Worm (Caenorhabditis elegans) whole organism, mixed stage, embryonic: Measurements from ENCODE around the gene eps-8.
"Not testable (repeated sequence)": the region's sequence is repeated elsewhere in the genome, so short reads cannot be mapped to it uniquely, and the experiment has no call there.

ENCODE experiments used
- M03D4.4 ChIP-seq: sonication (generic microtip); optimal IDR thresholded peaks from 2 replicates; lab custom pipeline; 2017; ENCODE audit warnings: mild to moderate bottlenecking, missing genetic modification characterization, missing compliant biosample characterization
- bed-3 ChIP-seq: fragments of 200-800 bp; sonication (Bioruptor generic); optimal IDR thresholded peaks from 3 replicates; lab custom pipeline; 2018; ENCODE audit warnings: mild to moderate bottlenecking, missing genetic modification characterization, moderate library complexity, missing compliant biosample characterization
- blmp-1 ChIP-seq: fragments of 150-350 bp; optimal IDR thresholded peaks from 2 replicates; lab custom pipeline; 2014; ENCODE audit warnings: missing biosample characterization, missing genetic modification characterization
- ceh-39 ChIP-seq: fragments of 150-350 bp; optimal IDR thresholded peaks from 2 replicates; lab custom pipeline; 2014; ENCODE audit warnings: missing biosample characterization, missing genetic modification characterization
- ceh-43 ChIP-seq: fragments of 200-800 bp; sonication (Bioruptor generic); optimal IDR thresholded peaks from 2 replicates; lab custom pipeline; 2018; ENCODE audit warnings: mild to moderate bottlenecking, missing genetic modification characterization, moderate library complexity, missing compliant biosample characterization
- ceh-83 ChIP-seq: fragments of 200-800 bp; sonication (Bioruptor generic); optimal IDR thresholded peaks from 2 replicates; lab custom pipeline; 2018; ENCODE audit warnings: mild to moderate bottlenecking, missing genetic modification characterization, missing compliant biosample characterization
- ces-1 ChIP-seq: fragments of 150-350 bp; optimal IDR thresholded peaks from 2 replicates; lab custom pipeline; 2014; ENCODE audit warnings: missing biosample characterization, missing genetic modification reagents, missing genetic modification characterization
- cnd-1 ChIP-seq: fragments of 200-800 bp; sonication (Bioruptor generic); optimal IDR thresholded peaks from 2 replicates; lab custom pipeline; 2018; ENCODE audit warnings: mild to moderate bottlenecking, missing genetic modification characterization, missing compliant biosample characterization
- drap-1 ChIP-seq: fragments of 200-800 bp; sonication (Bioruptor generic); optimal IDR thresholded peaks from 3 replicates; lab custom pipeline; 2018; ENCODE audit warnings: mild to moderate bottlenecking, missing genetic modification characterization, missing compliant biosample characterization
- elt-3 ChIP-seq: fragments of 150-350 bp; optimal IDR thresholded peaks from 2 replicates; lab custom pipeline; 2014; ENCODE audit warnings: missing biosample characterization, missing genetic modification characterization
- flh-1 ChIP-seq: fragments of 200-800 bp; sonication (Bioruptor generic); optimal IDR thresholded peaks from 2 replicates; lab custom pipeline; 2018; ENCODE audit warnings: mild to moderate bottlenecking, missing genetic modification characterization, moderate library complexity, missing compliant biosample characterization
- ham-2 ChIP-seq: fragments of 200-800 bp; sonication (Bioruptor generic); optimal IDR thresholded peaks from 2 replicates; lab custom pipeline; 2018; ENCODE audit warnings: mild to moderate bottlenecking, missing genetic modification characterization, missing compliant biosample characterization
- hlh-1 ChIP-seq: fragments of 150-350 bp; optimal IDR thresholded peaks from 2 replicates; lab custom pipeline; 2014; ENCODE audit warnings: missing biosample characterization, missing genetic modification reagents, missing genetic modification characterization
- lin-13 ChIP-seq: fragments of 150-350 bp; optimal IDR thresholded peaks from 2 replicates; lab custom pipeline; 2014; ENCODE audit warnings: missing biosample characterization, missing genetic modification characterization
- lin-32 ChIP-seq: fragments of 200-800 bp; sonication (Bioruptor generic); optimal IDR thresholded peaks from 2 replicates; lab custom pipeline; 2018; ENCODE audit warnings: mild to moderate bottlenecking, missing genetic modification characterization, missing compliant biosample characterization
- lsy-2 ChIP-seq: fragments of 150-350 bp; optimal IDR thresholded peaks from 2 replicates; lab custom pipeline; 2014; ENCODE audit warnings: missing biosample characterization, missing genetic modification characterization
- mep-1 ChIP-seq: fragments of 150-350 bp; optimal IDR thresholded peaks from 2 replicates; lab custom pipeline; 2017; ENCODE audit warnings: missing biosample characterization, missing genetic modification reagents, missing genetic modification characterization, inconsistent platforms
- mls-2 ChIP-seq: sonication (generic microtip); optimal IDR thresholded peaks from 2 replicates; lab custom pipeline; 2016; ENCODE audit warnings: mild to moderate bottlenecking, missing genetic modification characterization, moderate library complexity, missing compliant biosample characterization
- nhr-12 ChIP-seq: fragments of 150-350 bp; optimal IDR thresholded peaks from 2 replicates; lab custom pipeline; 2014; ENCODE audit warnings: missing biosample characterization, missing genetic modification characterization
- nhr-2 ChIP-seq: fragments of 150-350 bp; optimal IDR thresholded peaks from 2 replicates; lab custom pipeline; 2014; ENCODE audit warnings: missing biosample characterization, missing genetic modification characterization
- nhr-237 ChIP-seq: fragments of 150-350 bp; optimal IDR thresholded peaks from 2 replicates; lab custom pipeline; 2014; ENCODE audit warnings: missing biosample characterization, missing genetic modification characterization
- nhr-28 ChIP-seq: fragments of 150-350 bp; optimal IDR thresholded peaks from 2 replicates; lab custom pipeline; 2014; ENCODE audit warnings: missing biosample characterization, missing genetic modification characterization
- nhr-76 ChIP-seq: sonication (generic microtip); optimal IDR thresholded peaks from 2 replicates; lab custom pipeline; 2017; ENCODE audit warnings: missing biosample characterization, missing genetic modification characterization
- pha-4 ChIP-seq: fragments of 150-350 bp; optimal IDR thresholded peaks from 2 replicates; lab custom pipeline; 2018; ENCODE audit warnings: missing biosample characterization, missing genetic modification reagents, missing genetic modification characterization
- sem-2 ChIP-seq: fragments of 200-800 bp; sonication (Bioruptor generic); optimal IDR thresholded peaks from 2 replicates; lab custom pipeline; 2018; ENCODE audit warnings: mild to moderate bottlenecking, missing genetic modification characterization, missing compliant biosample characterization
- snpc-4 ChIP-seq: fragments of 150-350 bp; optimal IDR thresholded peaks from 2 replicates; lab custom pipeline; 2014; ENCODE audit warnings: missing biosample characterization, missing genetic modification characterization
- sptf-1 ChIP-seq: sonication (generic microtip); optimal IDR thresholded peaks from 2 replicates; lab custom pipeline; 2017; ENCODE audit warnings: mild to moderate bottlenecking, missing genetic modification characterization, moderate library complexity, missing compliant biosample characterization
- unc-120 ChIP-seq: sonication (generic microtip); optimal IDR thresholded peaks from 2 replicates; lab custom pipeline; 2017; ENCODE audit warnings: missing genetic modification characterization, missing compliant biosample characterization; ENCODE audit not compliant: poor library complexity, severe bottlenecking
- unc-39 ChIP-seq: fragments of 150-350 bp; optimal IDR thresholded peaks from 2 replicates; lab custom pipeline; 2014; ENCODE audit warnings: missing biosample characterization, missing genetic modification characterization
- unc-62 ChIP-seq: fragments of 150-350 bp; optimal IDR thresholded peaks from 2 replicates; lab custom pipeline; 2014; ENCODE audit warnings: missing biosample characterization, missing genetic modification reagents, missing genetic modification characterization
- zip-8 ChIP-seq: fragments of 150-350 bp; optimal IDR thresholded peaks from 2 replicates; lab custom pipeline; 2014; ENCODE audit warnings: missing biosample characterization, missing genetic modification characterization
- ztf-11 ChIP-seq: fragments of 150-350 bp; optimal IDR thresholded peaks from 2 replicates; lab custom pipeline; 2014; ENCODE audit warnings: missing biosample characterization, missing genetic modification characterization

The eps-8 gene

ce11 chrIV:14843062-14843461 lies 36.2 kb upstream of the eps-8 start, which contains the start of gene Y57G11C.20:
Gene Y57G11C.20, plus strand, starts transcription at chrIV:14843362.
- not testable (repeated sequence) for TF ChIP-seq nhr-12 (tag; lab: Kevin White, UChicago); ceh-83; nhr-2 (tag; lab: Kevin White, UChicago)

ce11 chrIV:14853703-14854102 lies 25.6 kb upstream of the eps-8 start, which contains the start of gene Y57G11C.52:
Gene Y57G11C.52, plus strand, starts transcription at chrIV:14854003.
- TF ChIP-seq ztf-11 (no peak), ceh-39 (tag; lab: Kevin White, UChicago) (no peak), mep-1 (tag; lab: Kevin White, UChicago) (no peak), M03D4.4 (tag; lab: Kevin White, UChicago) (no peak)

ce11 chrIV:14861691-14862090 lies 17.6 kb upstream of the eps-8 start, which contains the start of gene Y57G11C.23:
Gene Y57G11C.23, minus strand, starts transcription at chrIV:14861791.
- TF ChIP-seq ceh-83 (no peak), unc-39 (tag; lab: Kevin White, UChicago) (no peak), nhr-28 (no peak), hlh-1 (tag; lab: Kevin White, UChicago) (no peak), unc-62 (no peak), nhr-2 (tag; lab: Kevin White, UChicago) (no peak), unc-120 (tag; lab: Kevin White, UChicago) (no peak), lsy-2 (tag; lab: Kevin White, UChicago) (no peak), drap-1 (GFP tag; lab: Kevin White, UChicago) (no peak), ztf-11 (no peak), snpc-4 (tag; lab: Kevin White, UChicago) (no peak), cnd-1 (tag; lab: Kevin White, UChicago) (no peak)

- TF ChIP-seq pha-4 (no peak), hlh-1 (tag; lab: Kevin White, UChicago) (no peak), snpc-4 (tag; lab: Kevin White, UChicago) (no peak), cnd-1 (tag; lab: Kevin White, UChicago) (no peak)
- TF ChIP-seq, all 35 proteins: peak for 0
Observed at ce11 chrIV:14862147-14862546, 17.1 kb upstream of the eps-8 start, which contains the start of gene Y57G11C.38. Gene Y57G11C.38, plus strand, starts transcription at chrIV:14862447.

- no peak for TF ChIP-seq ceh-43
- no peak for TF ChIP-seq mls-2 (tag; lab: Kevin White, UChicago)
- TF ChIP-seq nhr-12 (tag; lab: Kevin White, UChicago), result no peak
- TF ChIP-seq drap-1 (GFP tag; lab: Kevin White, UChicago), result no peak
- no peak for TF ChIP-seq sptf-1 (tag; lab: Kevin White, UChicago)
- TF ChIP-seq zip-8 (tag; lab: Kevin White, UChicago), result no peak
- no peak for TF ChIP-seq sem-2 (GFP tag; lab: Kevin White, UChicago)
- TF ChIP-seq elt-3 (tag; lab: Kevin White, UChicago), result no peak
- TF ChIP-seq pha-4, result no peak
- no peak for TF ChIP-seq ceh-83
- no peak for TF ChIP-seq ham-2 (GFP tag; lab: Kevin White, UChicago)
- no peak for TF ChIP-seq snpc-4 (tag; lab: Kevin White, UChicago)
- TF ChIP-seq unc-62, result no peak
- TF ChIP-seq cnd-1 (tag; lab: Kevin White, UChicago), result no peak
- no peak for TF ChIP-seq M03D4.4 (tag; lab: Kevin White, UChicago)
- no peak for TF ChIP-seq lsy-2 (tag; lab: Kevin White, UChicago)
Observed at ce11 chrIV:14863772-14864171, 15.5 kb upstream of the eps-8 start.

ce11 chrIV:14864529-14864928 lies 14.8 kb upstream of the eps-8 start:
- no peak for TF ChIP-seq ces-1
- TF ChIP-seq ceh-83, result no peak
- TF ChIP-seq bed-3, result no peak
- no peak for TF ChIP-seq zip-8 (tag; lab: Kevin White, UChicago)
- no peak for TF ChIP-seq nhr-76
- TF ChIP-seq pha-4, result no peak
- no peak for TF ChIP-seq blmp-1 (tag; lab: Kevin White, UChicago)
- no peak for TF ChIP-seq ztf-11
- no peak for TF ChIP-seq unc-39 (tag; lab: Kevin White, UChicago)
- no peak for TF ChIP-seq cnd-1 (tag; lab: Kevin White, UChicago)
- TF ChIP-seq unc-62, result no peak
- TF ChIP-seq flh-1, result no peak
- no peak for TF ChIP-seq lin-32 (GFP tag; lab: Kevin White, UChicago)
- TF ChIP-seq ceh-39 (tag; lab: Kevin White, UChicago), result no peak
- no peak for TF ChIP-seq lsy-2 (tag; lab: Kevin White, UChicago)
- no peak for TF ChIP-seq sem-2 (GFP tag; lab: Kevin White, UChicago)
- TF ChIP-seq lin-13 (tag; lab: Kevin White, UChicago), result no peak
- TF ChIP-seq nhr-237 (tag; lab: Kevin White, UChicago), result no peak
- TF ChIP-seq nhr-28, result no peak
- no peak for TF ChIP-seq sptf-1 (tag; lab: Kevin White, UChicago)
- TF ChIP-seq, all 35 proteins: peak for 0
